Fruit fly (Drosophila melanogaster) whole organism, embryonic: ENCODE data around the gene mmy.

Experiments used
- Asciz ChIP-seq: fragments of 200-800 bp; sonication (Bioruptor generic); optimal IDR thresholded peaks from 2 replicates; lab custom pipeline; 2017; ENCODE audit warnings: missing biosample characterization, mild to moderate bottlenecking, missing genetic modification characterization, missing genetic modification reagents
- Atf-2 ChIP-seq: fragments of 200-800 bp; sonication (Bioruptor generic); optimal IDR thresholded peaks from 2 replicates; lab custom pipeline; 2016; ENCODE audit warnings: missing biosample characterization, missing genetic modification characterization
- BEAF-32 ChIP-seq: fragments of 200-800 bp; sonication (Bioruptor generic); optimal IDR thresholded peaks from 3 replicates; lab custom pipeline; 2017; ENCODE audit warnings: missing biosample characterization, missing genetic modification characterization, mild to moderate bottlenecking, moderate library complexity, missing genetic modification reagents
- CG10366 ChIP-seq: fragments of 200-800 bp; sonication (Bioruptor generic); IDR thresholded peaks from 2 replicates; pipeline ENCODE4 v1.3.6; 2022; ENCODE audit warnings: missing biosample characterization, missing genetic modification characterization
- CG10654 ChIP-seq: fragments of 200-800 bp; sonication (Bioruptor generic); optimal IDR thresholded peaks from 2 replicates; lab custom pipeline; 2016; ENCODE audit warnings: missing biosample characterization, missing genetic modification characterization
- CG11696 ChIP-seq: fragments of 200-800 bp; sonication (Bioruptor generic); IDR thresholded peaks from 2 replicates; pipeline ENCODE4 v1.3.6; 2022; ENCODE audit warnings: missing biosample characterization, missing genetic modification characterization
- CG11723 ChIP-seq: fragments of 200-800 bp; sonication (Bioruptor generic); optimal IDR thresholded peaks from 2 replicates; lab custom pipeline; 2017; ENCODE audit warnings: missing biosample characterization, mild to moderate bottlenecking, missing genetic modification characterization
- CG12659 ChIP-seq: fragments of 200-800 bp; sonication (Bioruptor generic); optimal IDR thresholded peaks from 3 replicates; lab custom pipeline; 2017; ENCODE audit warnings: mild to moderate bottlenecking, missing biosample characterization, missing genetic modification reagents, missing genetic modification characterization
- CG14441 ChIP-seq: fragments of 200-800 bp; sonication (Bioruptor generic); IDR thresholded peaks from 2 replicates; pipeline ENCODE4 v1.3.6; 2022; ENCODE audit warnings: missing biosample characterization, missing genetic modification characterization
- CG14860 ChIP-seq: fragments of 200-800 bp; sonication (Bioruptor generic); IDR thresholded peaks from 3 replicates; pipeline ENCODE4 v1.3.6; 2022; ENCODE audit warnings: missing biosample characterization, missing genetic modification characterization; ENCODE audit not compliant: partially characterized antibody
- CG17568 ChIP-seq: fragments of 200-800 bp; sonication (Bioruptor generic); optimal IDR thresholded peaks from 2 replicates; lab custom pipeline; 2018; ENCODE audit warnings: missing biosample characterization, mild to moderate bottlenecking, missing genetic modification characterization, moderate library complexity
- CG18011 ChIP-seq: fragments of 200-800 bp; sonication (Bioruptor generic); optimal IDR thresholded peaks from 2 replicates; lab custom pipeline; 2017; ENCODE audit warnings: missing biosample characterization, missing genetic modification characterization, mild to moderate bottlenecking, moderate library complexity, missing genotype
- CG2202 ChIP-seq: fragments of 200-800 bp; sonication (Bioruptor generic); optimal IDR thresholded peaks from 2 replicates; lab custom pipeline; 2018; ENCODE audit warnings: missing biosample characterization, mild to moderate bottlenecking, missing genetic modification characterization
- CG2678 ChIP-seq: fragments of 200-800 bp; sonication (Bioruptor generic); optimal IDR thresholded peaks from 3 replicates; lab custom pipeline; 2019; ENCODE audit warnings: missing biosample characterization, mild to moderate bottlenecking, missing genetic modification characterization, moderate library complexity
- CG31365 ChIP-seq: fragments of 200-800 bp; sonication (Bioruptor generic); optimal IDR thresholded peaks from 2 replicates; lab custom pipeline; 2018; ENCODE audit warnings: missing biosample characterization, mild to moderate bottlenecking, missing genetic modification characterization
- CG3281 ChIP-seq: fragments of 200-800 bp; sonication (Bioruptor generic); optimal IDR thresholded peaks from 3 replicates; lab custom pipeline; 2017; ENCODE audit warnings: missing biosample characterization, mild to moderate bottlenecking, missing genetic modification characterization
- CG33213 ChIP-seq: fragments of 200-800 bp; sonication (Bioruptor generic); optimal IDR thresholded peaks from 3 replicates; lab custom pipeline; 2016; ENCODE audit warnings: missing biosample characterization, missing genetic modification characterization
- CG4707 ChIP-seq: fragments of 200-800 bp; sonication (Bioruptor generic); optimal IDR thresholded peaks from 2 replicates; lab custom pipeline; 2018; ENCODE audit warnings: missing biosample characterization, mild to moderate bottlenecking, missing genetic modification characterization, moderate library complexity
- CG4730 ChIP-seq: fragments of 200-800 bp; sonication (Bioruptor generic); IDR thresholded peaks from 2 replicates; pipeline ENCODE4 v1.3.6; 2022; ENCODE audit warnings: missing biosample characterization, missing genetic modification characterization
- CG5180 ChIP-seq: fragments of 200-800 bp; sonication (Bioruptor generic); optimal IDR thresholded peaks from 3 replicates; lab custom pipeline; 2017; ENCODE audit warnings: missing biosample characterization, missing genetic modification characterization, mild to moderate bottlenecking, moderate library complexity, missing genetic modification reagents
- CG6765 ChIP-seq: fragments of 200-800 bp; sonication (Bioruptor generic); optimal IDR thresholded peaks from 3 replicates; lab custom pipeline; 2017; ENCODE audit warnings: missing biosample characterization, mild to moderate bottlenecking, missing genetic modification characterization
- CG6813 ChIP-seq: fragments of 200-800 bp; sonication (Bioruptor generic); optimal IDR thresholded peaks from 2 replicates; lab custom pipeline; 2017; ENCODE audit warnings: missing biosample characterization, missing genetic modification characterization, mild to moderate bottlenecking, moderate library complexity, missing genetic modification reagents
- CG7357 ChIP-seq: fragments of 200-800 bp; sonication (Bioruptor generic); IDR thresholded peaks from 3 replicates; pipeline ENCODE4 v1.3.6; 2022; ENCODE audit warnings: missing biosample characterization, missing genetic modification characterization
- D ChIP-seq, 2 experiments: fragments of 200-800 bp in 1 of 2; fragments of >200 bp in 1 of 2; sonication (Bioruptor generic) in 1 of 2; optimal IDR thresholded peaks; 2 replicates in 1 of 2; 3 replicates in 1 of 2; lab custom pipeline; 2017; ENCODE audit warnings: mild to moderate bottlenecking in 1 of 2, missing biosample characterization in 1 of 2, missing genetic modification characterization in 1 of 2, missing genetic modification reagents in 1 of 2
- D19A ChIP-seq: fragments of 200-800 bp; optimal IDR thresholded peaks from 3 replicates; lab custom pipeline; 2019; ENCODE audit warnings: missing biosample characterization, mild to moderate bottlenecking, missing genetic modification characterization, moderate library complexity
- Dek ChIP-seq: fragments of 200-800 bp; sonication (Bioruptor generic); optimal IDR thresholded peaks from 3 replicates; lab custom pipeline; 2019; ENCODE audit warnings: missing biosample characterization, mild to moderate bottlenecking, missing genetic modification characterization, moderate library complexity
- Fer1 ChIP-seq: fragments of 200-800 bp; sonication (Bioruptor generic); optimal IDR thresholded peaks from 2 replicates; lab custom pipeline; 2017; ENCODE audit warnings: missing biosample characterization, mild to moderate bottlenecking, missing genetic modification characterization
- Hr78 ChIP-seq, 2 experiments: fragments of 200-800 bp in 1 of 2; fragments of >200 bp in 1 of 2; sonication (Bioruptor generic) in 1 of 2; optimal IDR thresholded peaks; 2 replicates each; lab custom pipeline; 2017 to 2019; ENCODE audit warnings: missing biosample characterization in 2 of 2, missing genetic modification characterization in 2 of 2, mild to moderate bottlenecking in 1 of 2, moderate library complexity in 1 of 2
- Sox102F ChIP-seq: fragments of 200-800 bp; sonication (Bioruptor generic); optimal IDR thresholded peaks from 2 replicates; lab custom pipeline; 2018; ENCODE audit warnings: missing biosample characterization, mild to moderate bottlenecking, missing genetic modification characterization, moderate library complexity
- Spps ChIP-seq: fragments of 200-800 bp; sonication (Bioruptor generic); optimal IDR thresholded peaks from 2 replicates; lab custom pipeline; 2018; ENCODE audit warnings: missing biosample characterization, mild to moderate bottlenecking, missing genetic modification characterization
- Sry-β ChIP-seq: fragments of 200-800 bp; sonication (Bioruptor generic); optimal IDR thresholded peaks from 2 replicates; lab custom pipeline; 2018; ENCODE audit warnings: missing biosample characterization, mild to moderate bottlenecking, missing genetic modification characterization, moderate library complexity
- ara ChIP-seq: fragments of 200-800 bp; sonication (Bioruptor generic); IDR thresholded peaks from 2 replicates; pipeline ENCODE4 v1.3.6; 2022; ENCODE audit warnings: missing biosample characterization, missing genetic modification characterization
- bigmax ChIP-seq: fragments of 200-800 bp; sonication (Bioruptor generic); optimal IDR thresholded peaks from 2 replicates; lab custom pipeline; 2018; ENCODE audit warnings: missing biosample characterization, mild to moderate bottlenecking, missing genetic modification characterization
- chm ChIP-seq: fragments of 200-800 bp; sonication (Bioruptor generic); IDR thresholded peaks from 2 replicates; pipeline ENCODE4 v1.3.6; 2022; ENCODE audit warnings: missing biosample characterization, missing genetic modification characterization
- ci ChIP-seq: fragments of 200-800 bp; sonication (Bioruptor generic); IDR thresholded peaks from 3 replicates; pipeline ENCODE4 v1.3.6; 2022; ENCODE audit warnings: missing biosample characterization, missing genetic modification characterization
- crc ChIP-seq: fragments of 200-800 bp; sonication (Bioruptor generic); optimal IDR thresholded peaks from 2 replicates; lab custom pipeline; 2016; ENCODE audit warnings: missing biosample characterization, missing genetic modification characterization
- hb ChIP-seq: fragments of 200-800 bp; sonication (Bioruptor generic); IDR thresholded peaks from 3 replicates; pipeline ENCODE4 v1.3.6; 2022; ENCODE audit warnings: missing biosample characterization, missing genetic modification characterization; ENCODE audit not compliant: partially characterized antibody
- lmd ChIP-seq: fragments of 200-800 bp; sonication (Bioruptor generic); IDR thresholded peaks from 2 replicates; pipeline ENCODE4 v1.3.6; 2022; ENCODE audit warnings: missing biosample characterization, missing genetic modification characterization
- lola ChIP-seq, 3 experiments: fragments of >200 bp in 2 of 3; fragments of 200-800 bp in 1 of 3; sonication (Bioruptor generic) in 1 of 3; optimal IDR thresholded peaks; 2 replicates each; lab custom pipeline; 2017 to 2019; ENCODE audit warnings: missing biosample characterization in 3 of 3, missing genetic modification characterization in 3 of 3, mild to moderate bottlenecking in 1 of 3, moderate library complexity in 1 of 3
- nau ChIP-seq: fragments of 200-800 bp; sonication (Bioruptor generic); optimal IDR thresholded peaks from 3 replicates; lab custom pipeline; 2017; ENCODE audit warnings: missing biosample characterization, mild to moderate bottlenecking, missing genetic modification characterization, missing genetic modification reagents
- odd ChIP-seq: fragments of 200-800 bp; sonication (Bioruptor generic); optimal IDR thresholded peaks from 2 replicates; lab custom pipeline; 2017; ENCODE audit warnings: missing biosample characterization, mild to moderate bottlenecking, missing genetic modification characterization
- onecut ChIP-seq: fragments of 200-800 bp; sonication (Bioruptor generic); IDR thresholded peaks from 2 replicates; pipeline ENCODE4 v1.3.6; 2022; ENCODE audit warnings: missing biosample characterization, missing genetic modification characterization
- org-1 ChIP-seq: fragments of 200-800 bp; sonication (Bioruptor generic); optimal IDR thresholded peaks from 2 replicates; lab custom pipeline; 2017; ENCODE audit warnings: missing biosample characterization, missing genetic modification characterization
- pan ChIP-seq, 4 experiments: fragments of >200 bp in 3 of 4; fragments of 200-800 bp in 1 of 4; sonication (Bioruptor generic) in 1 of 4; optimal IDR thresholded peaks in 3 of 4; IDR thresholded peaks in 1 of 4; 2 replicates each; pipeline versions ENCODE4 v1.3.6 to Lab custom; 2017 to 2022; ENCODE audit warnings: missing biosample characterization in 2 of 4, missing genetic modification characterization in 2 of 4, mixed read lengths in 1 of 4
- pfk ChIP-seq: fragments of 200-800 bp; sonication (Bioruptor generic); optimal IDR thresholded peaks from 2 replicates; lab custom pipeline; 2018; ENCODE audit warnings: missing biosample characterization, mild to moderate bottlenecking, missing genetic modification characterization, moderate library complexity
- phol ChIP-seq: fragments of 200-800 bp; sonication (Bioruptor generic); optimal IDR thresholded peaks from 3 replicates; lab custom pipeline; 2018; ENCODE audit warnings: missing biosample characterization, mild to moderate bottlenecking, missing genetic modification characterization, moderate library complexity
- vvl ChIP-seq: fragments of 200-800 bp; sonication (Bioruptor generic); IDR thresholded peaks from 2 replicates; pipeline ENCODE4 v1.3.6; 2022; ENCODE audit warnings: missing biosample characterization, missing genetic modification characterization

The mmy gene

dm6 chr2L:6461497-6461896 lies 12.2 kb downstream of the mmy start (continued):
- no peak for TF ChIP-seq pan (optimal IDR thresholded peaks at IDR 0.05; lab: Kevin White, UChicago)
- TF ChIP-seq pan (GFP tag; optimal IDR thresholded peaks at IDR 0.05 in 1 of 2, IDR thresholded peaks at IDR 0.05 in 1 of 2): peak in 1 of 2 experiments; percentile 35
- peak; percentile 18 for TF ChIP-seq Sry-β (GFP tag; lab: Kevin White, UChicago)
- TF ChIP-seq onecut (GFP tag; lab: Robert Waterston, UW): 0 out of 2 replicates have a peak, but pooled peaks have one; percentile 5
- peak in 1 of 3 experiments; percentile 5 for TF ChIP-seq lola (GFP tag; optimal IDR thresholded peaks at IDR 0.05; lab: Kevin White, UChicago)
- TF ChIP-seq CG2678 (tag; lab: Kevin White, UChicago): peak; percentile 57
- peak; percentile 10 for TF ChIP-seq CG31365 (tag; lab: Kevin White, UChicago)
- peak; percentile 52 for TF ChIP-seq Fer1 (GFP tag; lab: Kevin White, UChicago)
- no peak for TF ChIP-seq crc (GFP tag; lab: Kevin White, UChicago)
- TF ChIP-seq Spps (tag; lab: Kevin White, UChicago): peak; percentile 27
- no peak for TF ChIP-seq Atf-2
- TF ChIP-seq CG17568: peak; percentile 54
- no peak for TF ChIP-seq lmd
- TF ChIP-seq vvl: peak; percentile 30
- TF ChIP-seq org-1 (GFP tag; lab: Kevin White, UChicago): peak; percentile 9
- TF ChIP-seq hb (GFP tag; lab: Robert Waterston, UW): no peak
- peak; percentile 55; the same call in 1 of the 2 replicates for TF ChIP-seq CG11696
- TF ChIP-seq ara (GFP tag; lab: Robert Waterston, UW): 0 out of 2 replicates have a peak, but pooled peaks have one; percentile 4
- TF ChIP-seq CG10654 (GFP tag; lab: Kevin White, UChicago): peak; percentile 8
- TF ChIP-seq Sox102F (GFP tag; lab: Kevin White, UChicago): peak; percentile 45
- no peak for TF ChIP-seq D (optimal IDR thresholded peaks at IDR 0.05; lab: Kevin White, UChicago)
- peak; percentile 50 for TF ChIP-seq D (GFP tag; optimal IDR thresholded peaks at IDR 0.05; lab: Kevin White, UChicago)
- TF ChIP-seq phol (tag; lab: Kevin White, UChicago): no peak
- TF ChIP-seq CG12659 (GFP tag; lab: Kevin White, UChicago): peak; percentile 18
- peak; percentile 67; the same call in 2 of the 3 replicates for TF ChIP-seq ci
- peak; percentile 59 for TF ChIP-seq odd (GFP tag; lab: Kevin White, UChicago)
- no peak for TF ChIP-seq Hr78 (GFP tag; optimal IDR thresholded peaks at IDR 0.05; lab: Kevin White, UChicago)
- TF ChIP-seq CG4707 (GFP tag; lab: Kevin White, UChicago): peak; percentile 55
- peak; percentile 73 for TF ChIP-seq Asciz (GFP tag; lab: Kevin White, UChicago)
- TF ChIP-seq chm (GFP tag; lab: Robert Waterston, UW): peak; percentile 44; the same call in 1 of the 2 replicates
- no peak for TF ChIP-seq CG4730 (GFP tag; lab: Robert Waterston, UW)
- TF ChIP-seq CG14441 (GFP tag; lab: Robert Waterston, UW): peak; percentile 39; the same call in 1 of the 2 replicates
- TF ChIP-seq CG14860: no peak
- peak; percentile 70 for TF ChIP-seq CG6813 (GFP tag; lab: Kevin White, UChicago)
- TF ChIP-seq CG7357: no peak
- peak; percentile 32 for TF ChIP-seq CG3281 (GFP tag; lab: Kevin White, UChicago)
- TF ChIP-seq Dek (tag; lab: Kevin White, UChicago): no peak
- TF ChIP-seq nau (GFP tag; lab: Kevin White, UChicago): peak; percentile 56
- TF ChIP-seq CG10366 (GFP tag; lab: Robert Waterston, UW): no peak
- TF ChIP-seq CG11723: peak; percentile 2
- peak; percentile 4 for TF ChIP-seq D19A (tag; lab: Kevin White, UChicago)
- TF ChIP-seq bigmax (GFP tag; lab: Kevin White, UChicago): no peak
- TF ChIP-seq pfk: no peak
- peak; percentile 24 for TF ChIP-seq CG6765 (GFP tag; lab: Kevin White, UChicago)
- TF ChIP-seq CG33213 (GFP tag; lab: Kevin White, UChicago): peak; percentile 33
- peak; percentile 58 for TF ChIP-seq CG5180 (GFP tag; lab: Kevin White, UChicago)
- TF ChIP-seq BEAF-32 (GFP tag; lab: Kevin White, UChicago): no peak
- peak; percentile 1 for TF ChIP-seq CG2202 (tag; lab: Kevin White, UChicago)
- TF ChIP-seq CG18011 (GFP tag; lab: Kevin White, UChicago): peak; percentile 16
